Worm (Caenorhabditis elegans) whole organism, dauer: ENCODE data around the gene hlh-4.

Source experiments
- unc-62 ChIP-seq: sonication (generic microtip); optimal IDR thresholded peaks from 2 replicates; lab custom pipeline; 2017; ENCODE audit warnings: missing biosample characterization, missing genetic modification reagents, missing genetic modification characterization

hlh-4 gene

DNA sequence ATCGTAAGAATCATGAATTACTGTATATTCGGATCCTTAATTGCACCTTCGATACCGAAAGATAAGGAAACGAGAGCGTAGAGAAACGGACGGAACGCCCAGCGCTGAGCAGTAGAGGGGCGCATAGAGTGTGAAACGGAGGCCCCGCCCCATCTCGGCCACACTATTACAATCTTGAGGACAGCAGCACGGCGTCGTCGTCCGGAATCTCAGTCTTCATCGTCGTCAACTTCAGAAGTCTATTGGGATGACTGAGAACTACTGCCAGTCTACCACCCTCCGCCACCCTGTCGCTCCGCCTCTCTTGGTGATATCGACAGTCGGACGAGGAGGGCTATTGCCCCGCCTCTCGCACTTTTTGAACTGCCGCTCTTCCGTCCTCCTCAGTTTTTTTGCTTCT, 25.9 kb upstream of the hlh-4 start:
- TF ChIP-seq unc-62 (GFP tag; lab: Kevin White, UChicago), result no peak

DNA sequence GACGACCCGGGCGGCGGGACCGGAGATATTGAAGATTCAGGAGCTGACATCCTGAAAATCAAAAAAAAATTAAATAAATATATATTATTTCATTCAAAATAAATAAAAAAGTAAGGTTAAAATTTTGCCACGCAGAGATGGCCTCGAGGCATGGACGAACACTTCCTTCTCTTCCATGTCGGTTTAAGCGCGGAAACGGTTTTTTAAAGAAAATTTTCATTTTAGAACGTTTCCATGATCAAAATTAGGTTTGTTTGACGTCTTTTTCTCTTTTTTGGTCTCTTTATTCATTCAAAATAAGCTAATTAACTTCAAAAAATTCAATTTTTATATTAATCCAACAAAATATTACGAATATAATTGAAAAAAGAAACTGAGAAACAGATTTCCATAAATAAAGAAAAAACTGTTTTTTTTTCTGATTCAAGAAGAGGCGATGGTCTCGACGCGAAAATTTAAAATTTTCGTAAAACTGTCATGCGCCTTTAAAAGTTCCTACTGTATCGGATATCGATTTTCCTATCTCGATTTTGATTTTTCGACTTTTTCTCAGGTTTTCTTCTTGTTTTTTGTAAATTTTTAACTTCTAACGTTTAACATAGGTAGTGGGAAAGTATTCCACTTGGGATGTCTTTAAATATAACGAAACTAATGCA, 23.4 kb upstream of the hlh-4 start, which contains the start of gene gcc-2:
Gene gcc-2, minus strand, starts transcription at position 51 of the 656 bp plus-strand sequence.
- TF ChIP-seq unc-62 (GFP tag; lab: Kevin White, UChicago), result no peak

DNA sequence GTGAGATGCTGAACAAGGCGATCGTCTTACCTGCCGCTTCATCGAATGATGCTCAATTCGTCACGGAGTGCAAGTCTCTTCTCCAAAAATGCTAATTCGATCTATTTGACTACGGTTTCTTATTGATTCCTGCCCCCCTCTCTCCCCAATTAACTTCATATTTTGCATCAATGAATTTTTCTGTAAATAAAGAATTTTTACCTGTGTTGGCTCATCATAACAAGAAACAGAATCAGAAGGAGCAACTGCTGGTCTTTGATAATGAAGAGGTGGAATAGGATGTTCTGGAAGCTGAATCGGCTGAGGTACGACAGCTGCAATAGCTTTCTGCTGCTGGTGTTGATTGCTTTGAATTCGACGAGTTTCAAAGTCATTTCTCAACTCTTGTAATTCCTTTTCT, 21.3 kb upstream of the hlh-4 start:
- TF ChIP-seq unc-62 (GFP tag; lab: Kevin White, UChicago), result no peak

DNA sequence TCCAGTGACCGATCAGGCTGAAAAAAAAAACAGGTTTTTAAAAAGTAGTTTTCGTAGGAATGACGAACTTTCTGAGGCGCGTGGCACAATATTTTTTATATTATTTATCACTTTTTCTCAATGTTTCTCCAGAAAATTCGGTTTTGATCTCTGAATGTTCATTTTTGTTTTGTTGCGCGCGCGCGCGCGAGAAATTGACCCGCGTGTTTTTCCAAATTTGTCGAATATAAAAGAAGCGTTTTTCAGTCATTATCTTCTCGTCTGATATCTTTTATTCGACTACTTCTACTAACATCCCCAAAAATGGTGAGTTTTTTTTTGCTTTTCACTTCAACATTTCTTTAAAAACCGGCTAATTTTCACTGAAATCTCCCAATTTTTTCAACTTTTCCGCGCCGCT, 20.0 kb upstream of the hlh-4 start, which contains the start of gene rmd-1:
Gene rmd-1, plus strand, starts transcription at position 247 of the 400 bp plus-strand sequence.
- no peak for TF ChIP-seq unc-62 (GFP tag; lab: Kevin White, UChicago)

DNA sequence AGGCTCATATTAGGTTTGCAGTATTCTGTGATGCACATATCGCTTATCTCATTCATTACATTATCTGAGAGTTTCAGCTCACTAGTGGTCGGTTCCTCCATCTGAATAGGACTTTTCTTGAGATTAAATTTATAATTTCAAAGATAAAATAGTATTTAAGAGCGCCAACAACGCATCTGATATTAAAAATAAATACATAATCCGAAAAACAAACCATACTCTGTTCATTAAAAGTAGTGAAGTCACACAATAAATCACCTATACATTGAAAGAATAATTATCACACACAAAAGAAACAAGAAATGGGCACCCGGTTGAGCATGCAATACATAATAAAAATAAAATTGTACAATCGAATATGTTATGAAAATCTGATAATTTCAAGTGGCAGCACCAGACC, 18.6 kb upstream of the hlh-4 start, which contains the start of gene vps-53:
Gene vps-53, minus strand, starts transcription at position 101 of the 400 bp plus-strand sequence.
- TF ChIP-seq unc-62 (GFP tag; lab: Kevin White, UChicago), result no peak

DNA sequence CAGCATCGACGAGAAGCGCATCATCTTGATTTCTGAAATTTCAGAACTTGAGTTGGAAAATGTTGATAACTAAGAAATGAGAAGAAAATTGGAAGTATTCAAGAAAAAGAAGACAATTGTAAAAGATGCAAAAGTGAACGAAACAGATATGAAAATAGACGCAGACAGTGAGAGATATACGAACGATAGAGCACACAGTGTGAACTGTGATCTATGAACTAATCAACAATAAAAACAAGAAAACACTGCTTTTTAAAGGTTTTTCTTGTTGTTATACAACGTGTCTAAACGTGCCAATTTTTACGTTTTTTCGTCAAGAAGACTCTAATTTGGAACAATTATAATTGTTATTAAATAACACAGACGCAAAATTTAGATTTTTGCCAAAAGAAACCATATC, 14.0 kb upstream of the hlh-4 start, which contains the start of gene ech-6:
Gene ech-6, minus strand, starts transcription at position 32 of the 400 bp plus-strand sequence.
- TF ChIP-seq unc-62 (GFP tag; lab: Kevin White, UChicago), result no peak

DNA sequence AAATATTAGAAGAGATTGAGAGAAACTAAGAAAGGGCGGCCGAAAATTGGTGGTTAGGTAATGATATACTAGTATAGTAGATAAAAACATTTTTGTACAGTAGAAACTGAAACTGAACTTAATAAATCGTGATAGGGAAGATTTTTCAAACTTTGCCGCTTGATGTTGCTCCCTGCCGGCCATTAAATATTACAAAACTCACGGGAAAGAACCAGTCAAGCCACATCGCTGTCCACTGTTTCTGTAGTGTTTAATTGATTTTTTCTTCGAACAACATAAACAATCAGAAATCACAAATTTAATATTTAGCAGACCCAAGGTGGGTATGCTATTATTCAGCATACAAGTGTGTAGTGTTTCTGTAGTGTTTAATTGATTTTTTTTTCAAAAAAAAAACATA, 12.2 kb upstream of the hlh-4 start, which contains the start of gene T05G5.5:
Gene T05G5.5, minus strand, starts transcription at position 359 of the 400 bp plus-strand sequence.
- TF ChIP-seq unc-62 (GFP tag; lab: Kevin White, UChicago), result no peak

DNA sequence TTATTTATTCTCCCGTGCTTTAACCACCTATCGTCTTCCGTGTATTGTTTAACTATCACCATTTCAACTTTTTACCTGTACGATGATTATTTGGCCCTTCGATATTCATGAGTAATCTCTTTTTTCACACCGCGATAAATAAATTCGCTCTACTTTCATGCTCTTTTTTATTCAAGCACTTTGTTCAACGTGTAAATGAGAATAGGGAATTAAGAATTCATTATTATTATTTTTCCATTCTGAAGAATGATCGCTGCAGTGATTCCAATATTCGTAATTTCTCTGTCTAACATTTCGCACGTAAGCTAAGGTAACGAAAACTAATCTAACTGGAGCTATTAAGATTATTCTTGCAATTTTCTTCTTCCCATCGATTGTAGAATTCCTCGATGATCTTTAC, 9.8 kb upstream of the hlh-4 start, which contains the start of gene T05G5.4:
Gene T05G5.4, plus strand, starts transcription at position 241 of the 400 bp plus-strand sequence.
- no peak for TF ChIP-seq unc-62 (GFP tag; lab: Kevin White, UChicago)

DNA sequence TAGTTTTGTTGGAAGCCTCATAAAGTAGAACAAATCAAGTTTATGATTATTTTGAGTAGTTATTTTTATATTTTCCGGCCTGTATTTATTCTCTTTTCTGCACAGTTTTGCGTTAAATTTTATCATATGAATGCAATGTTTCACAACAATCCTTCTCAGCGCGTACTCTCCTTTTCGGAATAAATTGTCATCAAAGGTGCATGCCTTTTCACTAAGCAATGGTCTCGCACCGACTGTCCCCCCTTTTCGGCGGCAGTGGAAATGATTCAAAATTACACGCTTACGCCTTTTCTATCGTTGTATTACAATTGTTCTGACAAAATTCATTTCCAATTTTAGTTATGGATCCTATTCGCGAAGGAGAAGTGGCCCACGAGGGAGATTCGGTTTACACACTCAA, 8.3 kb upstream of the hlh-4 start, which contains the start of the genes iff-1 and cdk-1:
Gene iff-1, minus strand, starts transcription at position 61 of the 400 bp plus-strand sequence.
Gene cdk-1, plus strand, starts transcription at position 340 of the 400 bp plus-strand sequence.
- no peak for TF ChIP-seq unc-62 (GFP tag; lab: Kevin White, UChicago)

DNA sequence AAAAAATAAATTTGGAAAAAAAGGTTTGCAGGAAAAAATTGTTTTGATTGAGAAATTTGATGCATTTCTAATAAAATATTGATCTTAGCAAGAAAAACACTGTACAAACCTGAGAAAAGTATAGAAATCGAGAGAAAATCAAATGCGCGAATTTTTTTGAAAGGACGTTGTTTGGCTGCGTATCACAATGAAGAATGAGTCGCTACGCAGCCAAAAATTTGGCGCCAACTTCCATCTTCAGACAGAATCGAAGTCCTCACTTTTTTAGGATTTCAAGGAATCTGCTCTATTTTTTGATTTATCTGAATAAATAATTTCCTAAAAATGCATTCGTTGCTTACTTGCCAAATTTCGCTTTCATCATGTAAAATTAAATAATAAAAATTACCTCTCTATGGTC, 7.8 kb upstream of the hlh-4 start:
- TF ChIP-seq unc-62 (GFP tag; lab: Kevin White, UChicago), result no peak

DNA sequence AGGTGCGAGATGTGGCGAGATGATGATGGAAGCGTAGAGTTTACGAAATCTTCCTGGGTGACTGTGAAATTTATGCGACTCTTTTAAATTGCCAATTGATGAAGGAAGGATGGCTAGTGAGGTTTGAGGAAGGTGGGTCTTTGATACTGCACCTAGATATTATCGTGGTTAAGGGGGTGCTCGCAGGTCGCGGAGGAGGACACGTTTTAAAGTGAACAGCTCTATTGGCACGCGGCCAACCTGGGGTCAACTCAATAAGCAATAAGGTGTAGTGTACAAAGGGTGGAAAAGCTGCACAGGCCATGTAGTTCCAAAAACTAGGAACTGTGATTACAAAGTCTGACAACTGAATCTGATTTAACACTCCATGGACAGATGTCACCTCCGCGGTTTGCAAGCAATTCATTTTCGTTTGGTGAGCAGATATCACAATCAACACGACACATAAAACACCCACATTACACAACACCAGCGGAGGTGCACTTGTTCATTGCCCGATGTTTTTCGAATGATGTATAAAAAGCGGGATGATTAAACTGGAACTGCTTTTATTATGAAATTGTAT, 6.6 kb upstream of the hlh-4 start:
- TF ChIP-seq unc-62 (GFP tag; lab: Kevin White, UChicago), result no peak

DNA sequence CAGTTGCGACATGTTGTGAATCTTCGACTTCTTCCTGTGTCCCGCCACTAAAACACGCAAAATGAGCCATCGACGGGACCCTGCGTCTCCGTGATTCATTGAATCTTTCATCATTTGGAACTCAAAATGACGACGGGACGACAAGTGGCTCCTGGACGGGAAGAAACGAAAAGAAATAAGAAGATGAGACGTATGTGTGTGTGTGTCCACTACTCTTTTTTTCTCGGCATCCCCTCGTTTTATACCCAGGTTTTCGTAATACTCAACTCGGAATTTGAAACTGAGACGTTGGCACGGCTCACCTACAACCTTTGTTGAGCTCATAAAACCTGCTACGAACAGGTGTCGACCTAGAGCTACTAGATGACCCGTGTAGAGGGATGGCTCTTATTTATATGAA, 5.7 kb upstream of the hlh-4 start:
- TF ChIP-seq unc-62 (GFP tag; lab: Kevin White, UChicago), result no peak

DNA sequence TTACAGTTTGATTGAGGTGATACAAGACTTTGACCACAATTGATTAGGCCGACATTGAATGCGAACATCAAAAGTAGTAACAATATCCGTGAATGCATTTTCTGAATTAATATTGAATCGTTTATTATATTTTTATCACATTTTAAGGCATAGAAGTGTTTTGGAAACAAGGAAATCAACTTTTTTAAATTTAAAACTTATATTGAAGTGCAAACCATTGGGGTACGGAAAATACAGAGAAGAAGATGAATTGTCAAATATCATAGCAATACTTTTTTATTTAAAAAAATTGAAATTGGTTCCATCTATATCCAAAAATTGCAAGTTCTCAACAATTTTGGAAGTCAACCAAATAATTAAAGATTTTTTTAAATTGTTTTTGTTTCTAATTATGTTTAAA, 4.4 kb upstream of the hlh-4 start, which contains the start of gene T05G5.1:
Gene T05G5.1, minus strand, starts transcription at position 101 of the 400 bp plus-strand sequence.
- no peak for TF ChIP-seq unc-62 (GFP tag; lab: Kevin White, UChicago)

DNA sequence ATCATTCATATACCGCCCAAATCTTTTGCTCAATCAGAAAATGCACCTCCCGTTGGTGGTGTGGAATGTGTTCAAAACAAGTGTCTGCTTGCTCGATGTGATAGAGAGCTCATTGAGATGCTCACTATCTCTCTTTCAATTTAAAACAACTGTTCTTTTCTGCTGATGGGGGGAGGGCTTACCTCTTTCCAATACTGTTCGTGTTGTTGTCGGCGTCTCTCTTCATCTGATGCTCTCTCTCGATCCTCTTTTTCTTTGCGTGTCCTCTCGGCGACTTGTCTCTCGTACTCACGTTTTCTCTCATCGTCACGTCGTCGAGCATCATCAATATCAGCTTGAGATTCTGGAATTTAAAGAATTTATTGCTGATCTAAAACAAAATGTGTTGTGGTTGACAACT, 3.1 kb upstream of the hlh-4 start:
- TF ChIP-seq unc-62 (GFP tag; lab: Kevin White, UChicago), result no peak

DNA sequence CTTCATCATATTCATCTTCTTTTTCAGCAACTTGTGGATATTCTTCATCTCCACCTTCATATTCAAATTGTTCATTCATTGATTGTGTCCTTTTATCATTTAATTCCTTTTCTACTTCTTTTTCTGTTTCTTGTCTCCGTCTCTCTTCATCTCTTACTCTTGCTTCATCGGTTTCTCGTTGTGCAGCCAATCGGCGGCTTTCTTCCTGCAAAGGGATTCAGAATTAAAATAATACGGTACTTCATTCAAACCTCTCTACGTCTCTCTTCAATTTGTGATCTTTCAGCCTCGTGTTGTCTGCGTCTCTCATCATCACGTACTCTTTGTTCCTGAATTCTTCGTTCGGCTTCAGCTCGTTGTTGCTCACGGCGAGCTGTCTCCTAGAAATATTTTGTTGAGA, 1.8 kb upstream of the hlh-4 start:
- TF ChIP-seq unc-62 (GFP tag; lab: Kevin White, UChicago), result no peak

DNA sequence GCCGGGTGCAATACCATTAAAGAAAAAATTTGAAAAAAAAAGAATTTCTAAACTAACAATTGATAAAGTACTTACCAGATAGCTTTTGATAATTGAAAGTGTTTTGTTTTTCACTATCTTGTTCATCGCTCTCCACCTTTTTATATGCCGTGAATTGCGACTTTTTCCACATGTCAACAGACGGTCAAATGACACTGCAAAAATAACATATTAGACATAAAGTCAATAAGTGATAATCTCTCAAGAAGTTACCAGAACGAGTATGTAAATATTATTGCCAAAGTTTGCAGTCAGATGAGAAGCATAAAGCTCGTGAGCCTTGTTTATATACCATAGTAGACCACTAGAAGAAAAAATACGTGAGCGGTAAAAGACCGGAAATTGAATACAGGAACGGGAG, 3.0 kb downstream of the hlh-4 start, which contains the start of gene dao-6:
Gene dao-6, minus strand, starts transcription at position 345 of the 400 bp plus-strand sequence.
- no peak for TF ChIP-seq unc-62 (GFP tag; lab: Kevin White, UChicago)
